Worm (Caenorhabditis elegans) whole organism, L1 larva: ENCODE results near the gene akt-2.

ENCODE experiments used
- C16A3.4 ChIP-seq: fragments of 150-350 bp; optimal IDR thresholded peaks from 2 replicates; lab custom pipeline; 2014; ENCODE audit warnings: missing biosample characterization, missing genetic modification characterization
- efl-1 ChIP-seq, 4 experiments: fragments of 150-350 bp; optimal IDR thresholded peaks in 3 of 4; peaks in 1 of 4; 1 replicate in 1 of 4; 2 replicates in 3 of 4; lab custom pipeline; 2014; ENCODE audit warnings: missing biosample characterization in 2 of 4, missing genetic modification characterization in 2 of 4, missing genetic modification reagents in 2 of 4
- elt-2 ChIP-seq: sonication (generic microtip); optimal IDR thresholded peaks from 2 replicates; lab custom pipeline; 2016; ENCODE audit warnings: missing genetic modification characterization, mild to moderate bottlenecking, inconsistent platforms, missing compliant biosample characterization, missing genetic modification reagents
- fkh-10 ChIP-seq: sonication (generic microtip); optimal IDR thresholded peaks from 2 replicates; lab custom pipeline; 2017; ENCODE audit warnings: missing biosample characterization, missing genetic modification reagents, missing genetic modification characterization
- pqm-1 ChIP-seq: sonication (generic microtip); optimal IDR thresholded peaks from 3 replicates; lab custom pipeline; 2017; ENCODE audit warnings: missing biosample characterization, missing genetic modification characterization
- vab-15 ChIP-seq: sonication (generic microtip); optimal IDR thresholded peaks from 2 replicates; lab custom pipeline; 2017; ENCODE audit warnings: missing genotype, mild to moderate bottlenecking, missing genetic modification characterization, missing compliant biosample characterization
- xbp-1 ChIP-seq: sonication (generic microtip); optimal IDR thresholded peaks from 2 replicates; lab custom pipeline; 2016; ENCODE audit warnings: missing genetic modification characterization, missing compliant biosample characterization
- ztf-4 ChIP-seq: fragments of 150-350 bp; optimal IDR thresholded peaks from 2 replicates; lab custom pipeline; 2014; ENCODE audit warnings: missing biosample characterization, missing genetic modification characterization

ce11 chrX:14182514-14182913 lies 35.0 kb downstream of the akt-2 start:
- no peak for TF ChIP-seq elt-2 (tag; lab: Kevin White, UChicago)
- no peak for TF ChIP-seq fkh-10 (GFP tag; lab: Kevin White, UChicago)
- TF ChIP-seq pqm-1 (tag; lab: Kevin White, UChicago) = no peak
- no peak for TF ChIP-seq C16A3.4 (tag; lab: Kevin White, UChicago)
- TF ChIP-seq vab-15 (tag; lab: Kevin White, UChicago) = no peak
- no peak for TF ChIP-seq xbp-1 (tag; lab: Kevin White, UChicago)
- no peak for TF ChIP-seq efl-1 (optimal IDR thresholded peaks at IDR 0.05; lab: Kevin White, UChicago)
- TF ChIP-seq efl-1 (GFP tag; optimal IDR thresholded peaks at IDR 0.05 in 1 of 2; lab: Kevin White, UChicago) = no peak
- no peak for TF ChIP-seq ztf-4 (tag; lab: Kevin White, UChicago)
